Worm (Caenorhabditis elegans) whole organism, early embryonic: ENCODE results near the gene str-185.

Source experiments
- B0310.2 ChIP-seq: sonication (generic microtip); optimal IDR thresholded peaks from 2 replicates; lab custom pipeline; 2016; ENCODE audit warnings: mild to moderate bottlenecking, missing genetic modification characterization, missing compliant biosample characterization
- F13C5.2 ChIP-seq: sonication (generic microtip); optimal IDR thresholded peaks from 2 replicates; lab custom pipeline; 2017; ENCODE audit warnings: mild to moderate bottlenecking, missing genetic modification characterization, inconsistent platforms, missing compliant biosample characterization
- aly-1 ChIP-seq: sonication (generic microtip); optimal IDR thresholded peaks from 2 replicates; lab custom pipeline; 2016; ENCODE audit warnings: missing genetic modification characterization, missing compliant biosample characterization
- ama-1 ChIP-seq: fragments of 150-350 bp; optimal IDR thresholded peaks from 2 replicates; lab custom pipeline; 2014
- ets-7 ChIP-seq: sonication (generic microtip); optimal IDR thresholded peaks from 2 replicates; lab custom pipeline; 2016; ENCODE audit warnings: missing genotype, missing genetic modification characterization, missing compliant biosample characterization
- flt-1 ChIP-seq: fragments of 200-800 bp; sonication (Bioruptor generic); IDR thresholded peaks from 2 replicates; pipeline ENCODE4 v1.3.6; 2022; ENCODE audit warnings: missing genetic modification characterization, missing compliant biosample characterization
- hmbx-1 ChIP-seq: sonication (generic microtip); optimal IDR thresholded peaks from 2 replicates; lab custom pipeline; 2016; ENCODE audit warnings: mild to moderate bottlenecking, missing genetic modification characterization, missing compliant biosample characterization
- hmg-4 ChIP-seq: fragments of 200-800 bp; sonication (Bioruptor generic); optimal IDR thresholded peaks from 2 replicates; lab custom pipeline; 2018; ENCODE audit warnings: mild to moderate bottlenecking, missing genetic modification characterization, missing compliant biosample characterization
- hnd-1 ChIP-seq: sonication (generic microtip); optimal IDR thresholded peaks from 2 replicates; lab custom pipeline; 2016; ENCODE audit warnings: missing genetic modification characterization, missing compliant biosample characterization
- pes-1 ChIP-seq: fragments of 200-800 bp; sonication (Bioruptor generic); IDR thresholded peaks from 2 replicates; pipeline ENCODE4 v1.3.6; 2022; ENCODE audit warnings: missing genetic modification reagents, missing genetic modification characterization, missing compliant biosample characterization
- scrt-1 ChIP-seq: fragments of 200-800 bp; sonication (Bioruptor generic); IDR thresholded peaks from 2 replicates; pipeline ENCODE4 v1.3.6; 2022; ENCODE audit warnings: missing genetic modification characterization, missing compliant biosample characterization
- sea-1 ChIP-seq: fragments of 200-800 bp; sonication (Bioruptor generic); conservative IDR thresholded peaks from 2 replicates; pipeline ENCODE4 v1.3.6; 2022; ENCODE audit warnings: missing genetic modification characterization, missing compliant biosample characterization
- tbx-11 ChIP-seq: fragments of 200-800 bp; sonication (Bioruptor generic); IDR thresholded peaks from 2 replicates; pipeline ENCODE4 v1.3.6; 2022; ENCODE audit warnings: missing genetic modification characterization, missing compliant biosample characterization
- tra-4 ChIP-seq: sonication (generic microtip); optimal IDR thresholded peaks from 2 replicates; lab custom pipeline; 2017; ENCODE audit warnings: missing genetic modification characterization, missing compliant biosample characterization

DNA sequence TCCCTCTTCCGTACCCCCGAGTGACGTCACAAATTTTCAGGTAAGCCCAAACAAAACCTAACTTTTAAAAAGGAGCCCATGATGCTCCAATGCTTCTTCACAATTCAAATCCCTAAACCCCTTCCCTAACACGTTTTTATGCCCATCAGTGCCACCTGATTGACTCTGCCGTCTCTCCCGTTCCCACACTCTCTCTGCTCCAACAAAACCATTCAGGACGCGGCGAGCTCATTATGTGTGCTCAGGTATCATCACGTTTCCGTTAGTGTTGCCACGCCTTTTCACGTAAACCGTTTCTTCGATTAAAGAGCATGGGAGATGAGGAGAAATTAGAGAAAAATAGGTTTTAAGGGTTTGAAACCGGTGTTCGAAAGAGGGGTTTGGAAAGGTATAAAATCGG, 33.3 kb upstream of the str-185 start, which contains the start of gene M01H9.2:
- no peak for TF ChIP-seq scrt-1
- no peak for TF ChIP-seq aly-1 (tag; lab: Kevin White, UChicago)
- TF ChIP-seq hnd-1 (tag; lab: Kevin White, UChicago) = no peak
- no peak for TF ChIP-seq ama-1 (lab: Kevin White, UChicago)
- TF ChIP-seq hmbx-1 (tag; lab: Kevin White, UChicago) = no peak
- TF ChIP-seq hmg-4 = no peak
- no peak for TF ChIP-seq ets-7
- no peak for TF ChIP-seq flt-1 (GFP tag; lab: Robert Waterston, UW)
- no peak for TF ChIP-seq tra-4
- no peak for TF ChIP-seq F13C5.2 (tag; lab: Kevin White, UChicago)
- TF ChIP-seq tbx-11 (GFP tag; lab: Robert Waterston, UW) = no peak
- no peak for TF ChIP-seq pes-1 (GFP tag; lab: Robert Waterston, UW)
- TF ChIP-seq B0310.2 (tag; lab: Kevin White, UChicago) = no peak
- TF ChIP-seq sea-1 (GFP tag; lab: Robert Waterston, UW) = no peak
